Worm (Caenorhabditis elegans) whole organism, L3 larva: ENCODE data around the gene rmh-2.

Experiments
- R02D3.7 ChIP-seq: fragments of 150-350 bp; optimal IDR thresholded peaks from 2 replicates; lab custom pipeline; 2014; ENCODE audit warnings: missing biosample characterization, missing genetic modification characterization
- ZK546.5 ChIP-seq: sonication (generic microtip); optimal IDR thresholded peaks from 2 replicates; lab custom pipeline; 2017; ENCODE audit warnings: missing biosample characterization, missing genetic modification characterization
- ceh-28 ChIP-seq: fragments of 150-350 bp; optimal IDR thresholded peaks from 2 replicates; lab custom pipeline; 2014; ENCODE audit warnings: missing biosample characterization, missing genetic modification reagents, missing genetic modification characterization
- ceh-82 ChIP-seq: fragments of 150-350 bp; optimal IDR thresholded peaks from 2 replicates; lab custom pipeline; 2014; ENCODE audit warnings: missing biosample characterization, missing genetic modification characterization
- daf-12 ChIP-seq: fragments of 150-350 bp; optimal IDR thresholded peaks from 2 replicates; lab custom pipeline; 2014; ENCODE audit warnings: missing biosample characterization, missing genetic modification reagents, missing genetic modification characterization
- egl-27 ChIP-seq: sonication (generic microtip); optimal IDR thresholded peaks from 4 replicates; lab custom pipeline; 2017; ENCODE audit warnings: missing biosample characterization, missing genetic modification reagents, missing genetic modification characterization
- elt-1 ChIP-seq: fragments of 150-350 bp; optimal IDR thresholded peaks from 2 replicates; lab custom pipeline; 2014; ENCODE audit warnings: missing biosample characterization, missing genetic modification characterization
- elt-3 ChIP-seq, 3 experiments: fragments of 150-350 bp in 1 of 3; sonication (generic microtip) in 2 of 3; optimal IDR thresholded peaks; 2 replicates in 2 of 3; 4 replicates in 1 of 3; lab custom pipeline; 2014 to 2017; ENCODE audit warnings: missing biosample characterization in 3 of 3, missing genetic modification characterization in 3 of 3
- eor-1 ChIP-seq, 2 experiments: fragments of 150-350 bp; optimal IDR thresholded peaks; 2 replicates each; lab custom pipeline; 2014 to 2018; ENCODE audit warnings: missing biosample characterization in 2 of 2, missing genetic modification characterization in 2 of 2
- fos-1 ChIP-seq: fragments of 150-350 bp; optimal IDR thresholded peaks from 2 replicates; lab custom pipeline; 2014; ENCODE audit warnings: missing biosample characterization, missing genetic modification characterization
- jun-1 ChIP-seq: fragments of 150-350 bp; optimal IDR thresholded peaks from 2 replicates; lab custom pipeline; 2014; ENCODE audit warnings: missing biosample characterization, missing genetic modification reagents, missing genetic modification characterization
- lin-39 ChIP-seq: fragments of 150-350 bp; optimal IDR thresholded peaks from 2 replicates; lab custom pipeline; 2018; ENCODE audit warnings: missing biosample characterization, missing genetic modification reagents, missing genetic modification characterization
- mdl-1 ChIP-seq: fragments of 150-350 bp; optimal IDR thresholded peaks from 2 replicates; lab custom pipeline; 2014; ENCODE audit warnings: missing biosample characterization, missing genetic modification characterization
- nfya-1 ChIP-seq: sonication (generic microtip); optimal IDR thresholded peaks from 2 replicates; lab custom pipeline; 2017; ENCODE audit warnings: missing genetic modification characterization, mild to moderate bottlenecking, missing compliant biosample characterization, antibody characterized with exemption, moderate library complexity; ENCODE audit not compliant: insufficient read depth
- nhr-11 ChIP-seq: fragments of 150-350 bp; optimal IDR thresholded peaks from 2 replicates; lab custom pipeline; 2014; ENCODE audit warnings: missing biosample characterization, missing genetic modification characterization
- nhr-12 ChIP-seq: fragments of 150-350 bp; optimal IDR thresholded peaks from 2 replicates; lab custom pipeline; 2014; ENCODE audit warnings: missing biosample characterization, missing genetic modification characterization
- nhr-237 ChIP-seq: fragments of 150-350 bp; optimal IDR thresholded peaks from 2 replicates; lab custom pipeline; 2014; ENCODE audit warnings: missing biosample characterization, missing genetic modification characterization
- nhr-25 ChIP-seq: sonication (generic microtip); optimal IDR thresholded peaks from 2 replicates; lab custom pipeline; 2017; ENCODE audit warnings: missing biosample characterization, missing genetic modification characterization
- nhr-43 ChIP-seq: sonication (generic microtip); optimal IDR thresholded peaks from 2 replicates; lab custom pipeline; 2016; ENCODE audit warnings: mild to moderate bottlenecking, missing genetic modification characterization, missing compliant biosample characterization; ENCODE audit not compliant: poor library complexity, severe bottlenecking
- nhr-67 ChIP-seq: fragments of 150-350 bp; optimal IDR thresholded peaks from 2 replicates; lab custom pipeline; 2014; ENCODE audit warnings: missing biosample characterization, missing genetic modification characterization
- nhr-76 ChIP-seq: fragments of 150-350 bp; sonication (generic microtip); optimal IDR thresholded peaks from 5 replicates; lab custom pipeline; 2014; ENCODE audit warnings: missing biosample characterization, missing genetic modification characterization
- sea-2 ChIP-seq: fragments of 150-350 bp; sonication (generic microtip); optimal IDR thresholded peaks from 4 replicates; lab custom pipeline; 2014; ENCODE audit warnings: missing biosample characterization, missing genetic modification reagents, missing genetic modification characterization
- skn-1 ChIP-seq: fragments of 150-350 bp; optimal IDR thresholded peaks from 2 replicates; lab custom pipeline; 2014; ENCODE audit warnings: missing biosample characterization, missing genetic modification characterization
- tbx-2 ChIP-seq: sonication (generic microtip); optimal IDR thresholded peaks from 2 replicates; lab custom pipeline; 2016; ENCODE audit warnings: mild to moderate bottlenecking, missing genetic modification characterization, missing compliant biosample characterization
- unc-39 ChIP-seq: sonication (generic microtip); optimal IDR thresholded peaks from 4 replicates; lab custom pipeline; 2017; ENCODE audit warnings: missing biosample characterization, missing genetic modification characterization
- unc-62 ChIP-seq: fragments of 150-350 bp; sonication (generic microtip); optimal IDR thresholded peaks from 4 replicates; lab custom pipeline; 2014; ENCODE audit warnings: missing biosample characterization, missing genetic modification reagents, missing genetic modification characterization
- ztf-4 ChIP-seq: fragments of 150-350 bp; optimal IDR thresholded peaks from 2 replicates; lab custom pipeline; 2014; ENCODE audit warnings: missing biosample characterization, missing genetic modification characterization

Gene rmh-2

ce11 chrV:9970119-9970518 is 39.5 kb upstream of the rmh-2 start (continued):
- TF ChIP-seq elt-3 (tag; optimal IDR thresholded peaks at IDR 0.05; lab: Kevin White, UChicago): no peak
- no peak for TF ChIP-seq egl-27 (tag; lab: Kevin White, UChicago)
- TF ChIP-seq nhr-43 (tag; lab: Kevin White, UChicago): peak; percentile 62
- no peak for TF ChIP-seq nhr-11 (tag; lab: Kevin White, UChicago)
- TF ChIP-seq fos-1 (tag; lab: Kevin White, UChicago): no peak
- TF ChIP-seq mdl-1 (tag; lab: Kevin White, UChicago): no peak
- no peak for TF ChIP-seq ceh-28 (tag; lab: Kevin White, UChicago)
- TF ChIP-seq nfya-1 (tag; lab: Kevin White, UChicago): peak; percentile 70

- TF ChIP-seq skn-1 (tag; lab: Kevin White, UChicago) (no peak), nfya-1 (tag; lab: Kevin White, UChicago) (no peak), eor-1 (tag; optimal IDR thresholded peaks at IDR 0.05; lab: Kevin White, UChicago) (no peak), elt-3 (tag; optimal IDR thresholded peaks at IDR 0.05; lab: Kevin White, UChicago) (no peak)
Measured at ce11 chrV:9965891-9966290, 35.3 kb upstream of the rmh-2 start.

- TF ChIP-seq jun-1 (tag; lab: Kevin White, UChicago) (no peak), unc-39 (tag; lab: Kevin White, UChicago) (no peak), elt-3 (tag; optimal IDR thresholded peaks at IDR 0.05; lab: Kevin White, UChicago) (no peak), daf-12 (no peak), lin-39 (tag; lab: Kevin White, UChicago) (peak; percentile 61), nfya-1 (tag; lab: Kevin White, UChicago) (peak; percentile 5)
Measured at ce11 chrV:9964152-9964785, 33.7 kb upstream of the rmh-2 start.

ce11 chrV:9962916-9963315 is 32.3 kb upstream of the rmh-2 start:
- peak; percentile 69 for TF ChIP-seq nhr-25 (tag; lab: Kevin White, UChicago)
- no peak for TF ChIP-seq nhr-237
- TF ChIP-seq ceh-82 (tag; lab: Kevin White, UChicago): no peak
- no peak for TF ChIP-seq ztf-4
- TF ChIP-seq elt-3 (tag; optimal IDR thresholded peaks at IDR 0.05; lab: Kevin White, UChicago): no peak
- TF ChIP-seq nhr-43 (tag; lab: Kevin White, UChicago): no peak

ce11 chrV:9962394-9962793 is 31.8 kb upstream of the rmh-2 start, which contains the start of gene madf-4:
Gene madf-4, minus strand, starts transcription at chrV:9962494.
- TF ChIP-seq ceh-82 (tag; lab: Kevin White, UChicago): no peak

- no peak for TF ChIP-seq ZK546.5 (tag; lab: Kevin White, UChicago)
- no peak for TF ChIP-seq nfya-1 (tag; lab: Kevin White, UChicago)
- no peak for TF ChIP-seq elt-1 (tag; lab: Kevin White, UChicago)
- no peak for TF ChIP-seq unc-62 (GFP tag; lab: Kevin White, UChicago)
- TF ChIP-seq egl-27 (tag; lab: Kevin White, UChicago): no peak
- no peak for TF ChIP-seq daf-12
- TF ChIP-seq sea-2 (GFP tag; lab: Kevin White, UChicago): no peak
- TF ChIP-seq skn-1 (tag; lab: Kevin White, UChicago): no peak
- TF ChIP-seq nhr-12 (tag; lab: Kevin White, UChicago): no peak
- no peak for TF ChIP-seq lin-39 (tag; lab: Kevin White, UChicago)
- no peak for TF ChIP-seq R02D3.7 (tag; lab: Kevin White, UChicago)
- no peak for TF ChIP-seq eor-1 (tag; optimal IDR thresholded peaks at IDR 0.05; lab: Kevin White, UChicago)
- TF ChIP-seq mdl-1 (tag; lab: Kevin White, UChicago): no peak
- no peak for TF ChIP-seq nhr-76 (tag; lab: Kevin White, UChicago)
- no peak for TF ChIP-seq nhr-67
- TF ChIP-seq nhr-43 (tag; lab: Kevin White, UChicago): no peak
- TF ChIP-seq tbx-2 (tag; lab: Kevin White, UChicago): no peak
- TF ChIP-seq, all 47 proteins: peak for 0
Measured at ce11 chrV:9960376-9960775, 29.8 kb upstream of the rmh-2 start, which contains the start of gene T07C12.10. Gene T07C12.10, minus strand, starts transcription at chrV:9960476.
